Worm (Caenorhabditis elegans) whole organism, young adult: ENCODE measurements around the gene T08H10.3.

ENCODE experiments used
- B0261.1 ChIP-seq: sonication (generic microtip); optimal IDR thresholded peaks from 2 replicates; lab custom pipeline; 2016; ENCODE audit warnings: mild to moderate bottlenecking, missing genetic modification characterization, moderate library complexity, missing compliant biosample characterization
- C06A6.2 ChIP-seq: fragments of 200-800 bp; sonication (Bioruptor generic); conservative IDR thresholded peaks from 2 replicates; pipeline ENCODE4 v1.3.6; 2022; ENCODE audit warnings: missing genetic modification characterization, missing compliant biosample characterization
- C17E4.6 ChIP-seq: fragments of 200-800 bp; sonication (Bioruptor generic); IDR thresholded peaks from 2 replicates; pipeline ENCODE4 v1.3.6; 2022; ENCODE audit warnings: missing genetic modification reagents, missing genetic modification characterization, missing compliant biosample characterization
- D2030.7 ChIP-seq: fragments of 200-800 bp; sonication (Bioruptor generic); IDR thresholded peaks from 2 replicates; pipeline ENCODE4 v1.3.6; 2022; ENCODE audit warnings: missing genetic modification reagents, missing genetic modification characterization, missing compliant biosample characterization
- T07F8.4 ChIP-seq: sonication (generic microtip); optimal IDR thresholded peaks from 2 replicates; lab custom pipeline; 2016; ENCODE audit warnings: mild to moderate bottlenecking, missing genetic modification characterization, moderate library complexity, missing compliant biosample characterization
- T26A5.8 ChIP-seq: sonication (generic microtip); optimal IDR thresholded peaks from 2 replicates; lab custom pipeline; 2016; ENCODE audit warnings: missing genetic modification characterization, missing compliant biosample characterization
- Y53G8AR.9 ChIP-seq: fragments of 200-800 bp; sonication (Bioruptor generic); conservative IDR thresholded peaks from 2 replicates; pipeline ENCODE4 v1.3.6; 2022; ENCODE audit warnings: missing genetic modification reagents, missing genetic modification characterization, missing compliant biosample characterization
- ama-1 ChIP-seq, 3 experiments: fragments of 150-350 bp in 1 of 3; sonication (generic microtip) in 2 of 3; optimal IDR thresholded peaks; 2 replicates each; lab custom pipeline; 2014 to 2018; ENCODE audit warnings: missing biosample characterization in 2 of 3, missing genetic modification characterization in 2 of 3, missing genetic modification reagents in 2 of 3
- aptf-2 ChIP-seq: fragments of 200-800 bp; sonication (Bioruptor generic); conservative IDR thresholded peaks from 2 replicates; pipeline ENCODE4 v1.3.6; 2022; ENCODE audit warnings: missing genetic modification reagents, missing genetic modification characterization, missing compliant biosample characterization
- attf-3 ChIP-seq: fragments of 200-800 bp; sonication (Bioruptor generic); conservative IDR thresholded peaks from 2 replicates; pipeline ENCODE4 v1.3.6; 2022; ENCODE audit warnings: missing genetic modification reagents, missing genetic modification characterization, missing compliant biosample characterization
- attf-5 ChIP-seq: fragments of 200-800 bp; sonication (Bioruptor generic); optimal IDR thresholded peaks from 2 replicates; lab custom pipeline; 2018; ENCODE audit warnings: mild to moderate bottlenecking, missing genetic modification characterization, missing compliant biosample characterization
- bed-1 ChIP-seq: fragments of 200-800 bp; sonication (Bioruptor generic); IDR thresholded peaks from 2 replicates; pipeline ENCODE4 v1.3.6; 2022; ENCODE audit warnings: missing genetic modification reagents, missing genetic modification characterization, missing compliant biosample characterization
- ccch-3 ChIP-seq: fragments of 200-800 bp; sonication (Bioruptor generic); optimal IDR thresholded peaks from 2 replicates; lab custom pipeline; 2018; ENCODE audit warnings: mild to moderate bottlenecking, missing genetic modification characterization, missing compliant biosample characterization
- cebp-1 ChIP-seq, 2 experiments: fragments of 200-800 bp in 1 of 2; sonication (Bioruptor generic) in 1 of 2; sonication (generic microtip) in 1 of 2; IDR thresholded peaks in 1 of 2; optimal IDR thresholded peaks in 1 of 2; 2 replicates each; pipeline versions ENCODE4 v1.3.6 to Lab custom; 2017 to 2022; ENCODE audit warnings: missing compliant biosample characterization in 2 of 2, missing genetic modification characterization in 2 of 2, mild to moderate bottlenecking in 1 of 2, missing genetic modification reagents in 1 of 2, moderate library complexity in 1 of 2
- ceh-27 ChIP-seq: fragments of 200-800 bp; sonication (Bioruptor generic); optimal IDR thresholded peaks from 2 replicates; lab custom pipeline; 2018; ENCODE audit warnings: mild to moderate bottlenecking, missing genetic modification characterization, moderate library complexity, missing compliant biosample characterization
- ceh-40 ChIP-seq: fragments of 200-800 bp; sonication (Bioruptor generic); IDR thresholded peaks from 2 replicates; pipeline ENCODE4 v1.3.6; 2022; ENCODE audit warnings: missing genetic modification characterization, missing compliant biosample characterization
- ceh-58 ChIP-seq: fragments of 200-800 bp; sonication (Bioruptor generic); IDR thresholded peaks from 2 replicates; pipeline ENCODE4 v1.3.6; 2022; ENCODE audit warnings: missing genetic modification characterization, missing compliant biosample characterization
- ceh-79 ChIP-seq: sonication (generic microtip); optimal IDR thresholded peaks from 2 replicates; lab custom pipeline; 2017; ENCODE audit warnings: mild to moderate bottlenecking, missing genetic modification characterization, missing compliant biosample characterization
- chd-7 ChIP-seq: sonication (generic microtip); optimal IDR thresholded peaks from 2 replicates; lab custom pipeline; 2016; ENCODE audit warnings: mild to moderate bottlenecking, missing genetic modification characterization, moderate library complexity, missing compliant biosample characterization
- die-1 ChIP-seq: sonication (generic microtip); optimal IDR thresholded peaks from 2 replicates; lab custom pipeline; 2016; ENCODE audit warnings: missing genotype, mild to moderate bottlenecking, missing genetic modification characterization, missing compliant biosample characterization
- dpff-1 ChIP-seq: sonication (generic microtip); optimal IDR thresholded peaks from 2 replicates; lab custom pipeline; 2017; ENCODE audit warnings: mild to moderate bottlenecking, missing genetic modification characterization, missing compliant biosample characterization
- dpl-1 ChIP-seq: fragments of 150-350 bp; optimal IDR thresholded peaks from 2 replicates; lab custom pipeline; 2014; ENCODE audit warnings: missing biosample characterization, missing genetic modification reagents, missing genetic modification characterization
- egl-18 ChIP-seq: fragments of 200-800 bp; sonication (Bioruptor generic); IDR thresholded peaks from 2 replicates; pipeline ENCODE4 v1.3.6; 2022; ENCODE audit warnings: missing genetic modification reagents, missing genetic modification characterization, missing compliant biosample characterization
- egrh-3 ChIP-seq: fragments of 200-800 bp; sonication (Bioruptor generic); IDR thresholded peaks from 2 replicates; pipeline ENCODE4 v1.3.6; 2022; ENCODE audit warnings: missing genetic modification reagents, missing genetic modification characterization, missing compliant biosample characterization
- fkh-3 ChIP-seq: sonication (generic microtip); optimal IDR thresholded peaks from 2 replicates; lab custom pipeline; 2016; ENCODE audit warnings: mild to moderate bottlenecking, missing genetic modification characterization, missing compliant biosample characterization
- gei-17 ChIP-seq: fragments of 200-800 bp; sonication (Bioruptor generic); optimal IDR thresholded peaks from 2 replicates; lab custom pipeline; 2018; ENCODE audit warnings: mild to moderate bottlenecking, missing genetic modification characterization, missing compliant biosample characterization
- hlh-26 ChIP-seq: fragments of 200-800 bp; sonication (Bioruptor generic); conservative IDR thresholded peaks from 2 replicates; pipeline ENCODE4 v1.3.6; 2022; ENCODE audit warnings: missing genetic modification reagents, missing genetic modification characterization, missing compliant biosample characterization
- hmg-20 ChIP-seq: fragments of 200-800 bp; sonication (Bioruptor generic); IDR thresholded peaks from 2 replicates; pipeline ENCODE4 v1.3.6; 2022; ENCODE audit warnings: missing genetic modification reagents, missing genetic modification characterization, missing compliant biosample characterization
- hrde-1 ChIP-seq: sonication (generic microtip); optimal IDR thresholded peaks from 2 replicates; lab custom pipeline; 2016; ENCODE audit warnings: missing genetic modification characterization, mild to moderate bottlenecking, missing compliant biosample characterization, moderate library complexity, missing genotype, missing genetic modification reagents, borderline replicate concordance
- lag-1 ChIP-seq: fragments of 200-800 bp; sonication (Bioruptor generic); IDR thresholded peaks from 2 replicates; pipeline ENCODE4 v1.3.6; 2022; ENCODE audit warnings: missing genetic modification reagents, missing genetic modification characterization, missing compliant biosample characterization
- let-526 ChIP-seq: fragments of 200-800 bp; sonication (Bioruptor generic); IDR thresholded peaks from 2 replicates; pipeline ENCODE4 v1.3.6; 2022; ENCODE audit warnings: missing genetic modification reagents, missing genetic modification characterization, missing compliant biosample characterization
- lin-40 ChIP-seq: sonication (generic microtip); optimal IDR thresholded peaks from 2 replicates; lab custom pipeline; 2016; ENCODE audit warnings: missing genetic modification characterization, mild to moderate bottlenecking, missing compliant biosample characterization, missing genotype, missing genetic modification reagents
- lsl-1 ChIP-seq: fragments of 200-800 bp; sonication (Bioruptor generic); optimal IDR thresholded peaks from 2 replicates; lab custom pipeline; 2018; ENCODE audit warnings: mild to moderate bottlenecking, missing genetic modification characterization, moderate library complexity, missing compliant biosample characterization
- lsy-27 ChIP-seq: sonication (generic microtip); optimal IDR thresholded peaks from 2 replicates; lab custom pipeline; 2017; ENCODE audit warnings: missing genetic modification characterization, mild to moderate bottlenecking, missing compliant biosample characterization, antibody characterized with exemption, missing genotype, borderline replicate concordance; ENCODE audit not compliant: insufficient read depth
- mcd-1 ChIP-seq: fragments of 200-800 bp; sonication (Bioruptor generic); IDR thresholded peaks from 2 replicates; pipeline ENCODE4 v1.3.6; 2022; ENCODE audit warnings: missing genetic modification reagents, missing genetic modification characterization, missing compliant biosample characterization
- mxl-1 ChIP-seq: sonication (generic microtip); optimal IDR thresholded peaks from 2 replicates; lab custom pipeline; 2016; ENCODE audit warnings: missing genetic modification characterization, missing compliant biosample characterization
- nhr-120 ChIP-seq: fragments of 200-800 bp; sonication (Bioruptor generic); IDR thresholded peaks from 2 replicates; pipeline ENCODE4 v1.3.6; 2022; ENCODE audit warnings: missing genetic modification characterization, missing compliant biosample characterization
- nhr-80 ChIP-seq: sonication (generic microtip); optimal IDR thresholded peaks from 2 replicates; lab custom pipeline; 2016; ENCODE audit warnings: missing genetic modification characterization, missing compliant biosample characterization
- pbrm-1 ChIP-seq: fragments of 200-800 bp; sonication (Bioruptor generic); IDR thresholded peaks from 2 replicates; pipeline ENCODE4 v1.3.6; 2022; ENCODE audit warnings: missing genetic modification reagents, missing genetic modification characterization, missing compliant biosample characterization
- pha-4 ChIP-seq: fragments of 150-350 bp; sonication (generic microtip); optimal IDR thresholded peaks from 2 replicates; lab custom pipeline; 2014; ENCODE audit warnings: missing biosample characterization, missing genetic modification reagents, missing genetic modification characterization
- rec-8 ChIP-seq, 2 experiments: sonication (generic microtip); optimal IDR thresholded peaks; 2 replicates each; lab custom pipeline; 2016; ENCODE audit warnings: mild to moderate bottlenecking in 2 of 2, missing genetic modification characterization in 2 of 2, missing genetic modification reagents in 2 of 2, missing genotype in 2 of 2, missing biosample characterization in 1 of 2, missing compliant biosample characterization in 1 of 2, moderate library complexity in 1 of 2
- sdz-38 ChIP-seq: sonication (generic microtip); optimal IDR thresholded peaks from 2 replicates; lab custom pipeline; 2016; ENCODE audit warnings: missing genotype, missing genetic modification characterization, missing compliant biosample characterization
- snpc-1.1 ChIP-seq: sonication (generic microtip); optimal IDR thresholded peaks from 2 replicates; lab custom pipeline; 2017; ENCODE audit warnings: missing genetic modification characterization, mild to moderate bottlenecking, missing compliant biosample characterization, antibody characterized with exemption, moderate library complexity, missing genotype, missing genetic modification reagents; ENCODE audit not compliant: insufficient read depth
- snpc-4 ChIP-seq, 5 experiments: fragments of 150-350 bp in 1 of 5; sonication (generic microtip) in 4 of 5; optimal IDR thresholded peaks; 2 replicates each; lab custom pipeline; 2014 to 2018; ENCODE audit warnings: missing genetic modification characterization in 5 of 5, missing biosample characterization in 3 of 5, antibody characterized with exemption in 2 of 5, mild to moderate bottlenecking in 2 of 5, missing compliant biosample characterization in 2 of 5, missing genotype in 2 of 5, moderate library complexity in 2 of 5, missing genetic modification reagents in 1 of 5
- somi-1 ChIP-seq: fragments of 200-800 bp; sonication (Bioruptor generic); optimal IDR thresholded peaks from 2 replicates; lab custom pipeline; 2018; ENCODE audit warnings: mild to moderate bottlenecking, missing genetic modification characterization, missing compliant biosample characterization
- unc-62 ChIP-seq: fragments of 150-350 bp; optimal IDR thresholded peaks from 2 replicates; lab custom pipeline; 2014; ENCODE audit warnings: missing biosample characterization, missing genetic modification reagents, missing genetic modification characterization

Gene T08H10.3

ce11 chrV:4507836-4508462, 36.8 kb downstream of the T08H10.3 start:
- no peak for TF ChIP-seq die-1 (tag; lab: Kevin White, UChicago)
- TF ChIP-seq egl-18, result no peak
- TF ChIP-seq cebp-1 (GFP tag; IDR thresholded peaks at IDR 0.05; lab: Robert Waterston, UW), result no peak
- peak; percentile 44 for TF ChIP-seq cebp-1 (tag; optimal IDR thresholded peaks at IDR 0.05; lab: Kevin White, UChicago)
- no peak for TF ChIP-seq B0261.1 (tag; lab: Kevin White, UChicago)
- no peak for TF ChIP-seq D2030.7
- no peak for TF ChIP-seq lag-1 (GFP tag; lab: Robert Waterston, UW)
- no peak for TF ChIP-seq lsy-27 (tag; lab: Kevin White, UChicago)
- TF ChIP-seq bed-1 (GFP tag; lab: Robert Waterston, UW), result no peak
- TF ChIP-seq ama-1 (optimal IDR thresholded peaks at IDR 0.05; lab: Kevin White, UChicago), result no peak
- peak in 1 of 2 experiments; percentile 35 for TF ChIP-seq ama-1 (GFP tag; optimal IDR thresholded peaks at IDR 0.05; lab: Kevin White, UChicago)
- no peak for TF ChIP-seq dpff-1
- no peak for TF ChIP-seq hlh-26 (GFP tag; lab: Robert Waterston, UW)
- TF ChIP-seq snpc-1.1 (tag; lab: Kevin White, UChicago), result no peak
- TF ChIP-seq egrh-3 (GFP tag; lab: Robert Waterston, UW), result no peak
- no peak for TF ChIP-seq ceh-27 (GFP tag; lab: Kevin White, UChicago)
- no peak for TF ChIP-seq sdz-38
- TF ChIP-seq ceh-40 (GFP tag; lab: Robert Waterston, UW), result no peak
- TF ChIP-seq let-526 (GFP tag; lab: Robert Waterston, UW), result no peak
- peak; percentile 22 for TF ChIP-seq somi-1
- TF ChIP-seq mxl-1 (tag; lab: Kevin White, UChicago), result no peak
- no peak for TF ChIP-seq attf-3 (GFP tag; lab: Robert Waterston, UW)
- no peak for TF ChIP-seq aptf-2 (GFP tag; lab: Robert Waterston, UW)
- peak; percentile 86 for TF ChIP-seq unc-62
- TF ChIP-seq hrde-1 (tag; lab: Kevin White, UChicago), result no peak
- no peak for TF ChIP-seq T26A5.8 (tag; lab: Kevin White, UChicago)
- TF ChIP-seq fkh-3 (tag; lab: Kevin White, UChicago), result no peak
- TF ChIP-seq pbrm-1, result no peak
- TF ChIP-seq ccch-3 (GFP tag; lab: Kevin White, UChicago), result no peak
- TF ChIP-seq Y53G8AR.9, result no peak
- no peak for TF ChIP-seq nhr-80 (tag; lab: Kevin White, UChicago)
- no peak for TF ChIP-seq T07F8.4 (tag; lab: Kevin White, UChicago)
- TF ChIP-seq snpc-4 (GFP tag; optimal IDR thresholded peaks at IDR 0.05; lab: Kevin White, UChicago), result peak; percentile 1
- no peak for TF ChIP-seq snpc-4 (tag; optimal IDR thresholded peaks at IDR 0.05; lab: Kevin White, UChicago)
- no peak for TF ChIP-seq pha-4 (tag; lab: Kevin White, UChicago)
- no peak for TF ChIP-seq attf-5 (GFP tag; lab: Kevin White, UChicago)
- peak; percentile 19 for TF ChIP-seq lin-40 (tag; lab: Kevin White, UChicago)
- TF ChIP-seq chd-7, result no peak
- no peak for TF ChIP-seq C06A6.2 (GFP tag; lab: Robert Waterston, UW)
- no peak for TF ChIP-seq C17E4.6 (GFP tag; lab: Robert Waterston, UW)
- no peak for TF ChIP-seq dpl-1 (GFP tag; lab: Kevin White, UChicago)
- 0 out of 2 replicates have a peak, but pooled peaks have one; percentile 20 for TF ChIP-seq mcd-1 (GFP tag; lab: Robert Waterston, UW)
- no peak for TF ChIP-seq rec-8 (tag; optimal IDR thresholded peaks at IDR 0.05; lab: Kevin White, UChicago)
- TF ChIP-seq nhr-120 (GFP tag; lab: Robert Waterston, UW), result no peak
- TF ChIP-seq ceh-79 (tag; lab: Kevin White, UChicago), result no peak
- TF ChIP-seq lsl-1 (GFP tag; lab: Kevin White, UChicago), result no peak
- no peak for TF ChIP-seq ceh-58
- no peak for TF ChIP-seq gei-17
- TF ChIP-seq hmg-20 (GFP tag; lab: Robert Waterston, UW), result no peak
